Worm (Caenorhabditis elegans): ENCODE measurements around the gene F31B12.4.

The F31B12.4 gene

DNA sequence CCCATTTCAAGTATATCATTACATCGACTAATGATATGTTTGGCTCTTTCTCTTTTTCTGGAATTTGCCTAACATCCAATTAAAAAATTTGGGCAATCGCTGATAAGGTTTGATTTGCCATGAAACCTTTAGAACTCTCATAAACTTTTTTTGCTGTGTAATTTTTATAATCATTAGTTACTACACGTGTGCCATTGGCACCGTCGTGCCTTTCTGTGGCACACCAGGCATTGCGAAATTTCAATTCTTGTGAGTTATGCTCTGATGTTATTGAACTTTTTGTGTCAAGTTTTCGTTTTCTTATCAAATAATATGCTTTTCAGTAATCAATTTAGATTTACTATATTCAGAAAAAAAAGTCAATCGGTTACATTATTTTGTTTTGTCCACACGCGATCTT is 43.6 kb upstream of the F31B12.4 start:
- TF ChIP-seq R02D3.7 (tag; optimal IDR thresholded peaks at IDR 0.05) (no peak), sma-9 (GFP tag; optimal IDR thresholded peaks at IDR 0.05) (peak; percentile 68), sma-9 (tag; optimal IDR thresholded peaks at IDR 0.05) (no peak), fos-1 (tag; optimal IDR thresholded peaks at IDR 0.05) (peak; percentile 43)

DNA sequence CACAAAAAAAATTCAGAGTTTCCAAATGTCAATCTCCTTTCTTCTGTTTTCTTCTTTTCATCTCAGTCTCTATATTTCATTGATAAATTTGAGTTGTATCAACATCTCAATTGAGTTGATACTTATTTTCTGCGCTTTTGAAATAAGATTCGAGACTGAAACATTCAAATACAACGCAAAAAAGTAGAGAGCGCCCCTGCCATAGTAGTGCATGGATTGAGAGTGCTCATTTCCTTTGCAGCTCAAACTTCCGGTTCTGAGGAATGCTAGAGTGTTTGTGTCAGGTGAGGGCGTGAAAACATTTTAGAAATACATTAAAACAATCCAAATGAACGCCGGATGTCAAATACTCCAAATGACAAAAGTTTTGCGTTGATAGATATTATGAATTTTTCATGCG is 41.2 kb upstream of the F31B12.4 start:
- TF ChIP-seq skn-1 (tag; optimal IDR thresholded peaks at IDR 0.05) (no peak), nhr-129 (tag; optimal IDR thresholded peaks at IDR 0.05) (no peak), lin-39 (tag; optimal IDR thresholded peaks at IDR 0.05) (no peak), lsy-2 (tag; optimal IDR thresholded peaks at IDR 0.05) (no peak)

DNA sequence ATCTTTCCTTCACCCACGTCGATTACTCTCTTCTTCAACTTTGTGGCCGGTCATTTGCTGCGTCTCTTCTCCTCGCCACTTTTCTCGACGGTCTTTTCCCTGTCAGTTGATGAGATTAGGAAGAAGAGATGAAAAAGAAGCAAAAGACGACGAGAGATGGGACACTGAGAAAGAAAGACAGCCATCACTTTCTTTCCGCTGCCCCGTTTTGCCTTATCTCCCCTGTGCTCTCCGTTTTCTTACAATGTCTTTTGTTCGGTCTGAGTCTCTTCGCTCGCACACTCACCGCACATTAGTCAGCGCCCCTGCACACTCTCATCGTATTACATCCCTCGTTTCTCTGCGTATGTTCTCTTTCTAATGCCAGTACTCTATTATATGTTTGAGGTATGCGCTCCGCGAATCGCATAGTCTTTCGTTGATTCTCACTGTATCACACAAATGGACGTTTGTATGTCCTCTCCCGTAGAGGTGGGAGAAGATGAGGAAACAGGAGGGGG is 38.4 kb upstream of the F31B12.4 start:
- TF ChIP-seq nhr-11 (tag; optimal IDR thresholded peaks at IDR 0.05) (no peak), nhr-6 (tag; optimal IDR thresholded peaks at IDR 0.05) (peak; percentile 98), crh-2 (tag; optimal IDR thresholded peaks at IDR 0.05) (peak; percentile 97), nhr-10 (tag; optimal IDR thresholded peaks at IDR 0.05) (peak; percentile 83), sma-9 (GFP tag; optimal IDR thresholded peaks at IDR 0.05) (peak; percentile 100), sma-9 (tag; optimal IDR thresholded peaks at IDR 0.05) (no peak), ama-1 (optimal IDR thresholded peaks at IDR 0.05) (peak; percentile 66), nhr-25 (tag; optimal IDR thresholded peaks at IDR 0.05) (peak; percentile 95), elt-3 (tag; optimal IDR thresholded peaks at IDR 0.05) (no peak), F13H6.1 (tag; optimal IDR thresholded peaks at IDR 0.05) (peak; percentile 100), snpc-4 (tag; optimal IDR thresholded peaks at IDR 0.05) (peak; percentile 85), elt-1 (tag; optimal IDR thresholded peaks at IDR 0.05) (peak; percentile 75), fos-1 (tag; optimal IDR thresholded peaks at IDR 0.05) (peak; percentile 99), aly-2 (tag; optimal IDR thresholded peaks at IDR 0.05) (no peak), C34F6.9 (tag; optimal IDR thresholded peaks at IDR 0.05) (peak; percentile 98), dmd-4 (tag; optimal IDR thresholded peaks at IDR 0.05) (no peak), nhr-129 (tag; optimal IDR thresholded peaks at IDR 0.05) (peak; percentile 97), mab-5 (tag; optimal IDR thresholded peaks at IDR 0.05) (peak; percentile 94), lin-11 (tag; optimal IDR thresholded peaks at IDR 0.05) (peak; percentile 95), R02D3.7 (tag; optimal IDR thresholded peaks at IDR 0.05) (no peak), nhr-21 (tag; optimal IDR thresholded peaks at IDR 0.05) (peak; percentile 97), lin-13 (GFP tag; optimal IDR thresholded peaks at IDR 0.05) (peak; percentile 89), sma-3 (GFP tag; optimal IDR thresholded peaks at IDR 0.05) (peak; percentile 98), skn-1 (tag; optimal IDR thresholded peaks at IDR 0.05) (no peak), nhr-77 (tag; optimal IDR thresholded peaks at IDR 0.05) (peak; percentile 69), ztf-4 (tag; optimal IDR thresholded peaks at IDR 0.05) (peak; percentile 90), sem-4 (tag; optimal IDR thresholded peaks at IDR 0.05) (peak; percentile 95), ceh-82 (tag; optimal IDR thresholded peaks at IDR 0.05) (peak; percentile 29), unc-62 (GFP tag; optimal IDR thresholded peaks at IDR 0.05) (peak; percentile 94), peb-1 (tag; optimal IDR thresholded peaks at IDR 0.05) (peak; percentile 73), ztf-1 (GFP tag; conservative IDR thresholded peaks at IDR 0.05) (no peak), ceh-16 (tag; optimal IDR thresholded peaks at IDR 0.05) (peak; percentile 89), zag-1 (tag; optimal IDR thresholded peaks at IDR 0.05) (peak; percentile 95), lin-39 (tag; optimal IDR thresholded peaks at IDR 0.05) (peak; percentile 85), unc-55 (GFP tag; optimal IDR thresholded peaks at IDR 0.05) (peak; percentile 93), blmp-1 (tag; optimal IDR thresholded peaks at IDR 0.05; ENCODE audit: insufficient read depth) (peak; percentile 98), egl-27 (tag; optimal IDR thresholded peaks at IDR 0.05) (peak; percentile 99), ztf-11 (tag; optimal IDR thresholded peaks at IDR 0.05) (no peak), ZK546.5 (tag; optimal IDR thresholded peaks at IDR 0.05) (peak; percentile 19), alr-1 (tag; optimal IDR thresholded peaks at IDR 0.05) (no peak), mbf-1 (tag; optimal IDR thresholded peaks at IDR 0.05) (no peak), Y55F3AM.14 (GFP tag; optimal IDR thresholded peaks at IDR 0.05) (peak; percentile 89), lsy-2 (tag; optimal IDR thresholded peaks at IDR 0.05) (peak; percentile 62 to 94), nhr-23 (tag; optimal IDR thresholded peaks at IDR 0.05) (no peak), nhr-12 (tag; optimal IDR thresholded peaks at IDR 0.05) (peak; percentile 44), unc-39 (tag; optimal IDR thresholded peaks at IDR 0.05) (no peak), nhr-237 (tag; optimal IDR thresholded peaks at IDR 0.05) (peak; percentile 60), gmeb-1 (tag; optimal IDR thresholded peaks at IDR 0.05) (peak; percentile 73), mdl-1 (tag; optimal IDR thresholded peaks at IDR 0.05) (peak; percentile 94 to 97)

Data from whole organism, L2 larva.